Worm (Caenorhabditis elegans) whole organism, L4/young adult: ENCODE data around the gene F37B12.1.

Experiments used
- W03F9.2 ChIP-seq: fragments of 150-350 bp; optimal IDR thresholded peaks from 2 replicates; lab custom pipeline; 2014; ENCODE audit warnings: missing biosample characterization, missing genetic modification characterization
- dao-5 ChIP-seq: sonication (generic microtip); optimal IDR thresholded peaks from 2 replicates; lab custom pipeline; 2016; ENCODE audit warnings: missing genotype, missing genetic modification characterization, moderate library complexity, missing compliant biosample characterization
- him-1 ChIP-seq: sonication (generic microtip); optimal IDR thresholded peaks from 2 replicates; lab custom pipeline; 2016; ENCODE audit warnings: missing genotype, missing genetic modification reagents, missing genetic modification characterization, missing compliant biosample characterization

DNA sequence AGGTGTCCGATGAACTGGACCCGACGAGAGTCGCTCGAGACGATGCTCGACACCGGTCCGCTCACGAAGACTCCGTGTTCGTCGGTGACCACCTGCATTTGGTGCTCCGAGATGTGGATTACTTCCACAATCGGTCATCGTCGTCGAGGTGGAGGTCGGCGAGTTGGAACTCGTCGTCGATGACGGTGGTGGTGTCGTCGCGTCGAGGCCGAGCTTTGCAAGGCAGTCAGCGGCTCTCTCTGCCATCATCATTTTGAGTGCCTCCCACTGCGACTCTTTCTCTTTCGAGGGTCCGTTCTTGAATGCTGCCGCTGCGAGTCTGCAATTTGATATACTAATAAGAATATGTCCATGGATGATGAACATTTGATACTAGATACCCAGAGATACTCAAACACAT is 21.3 kb downstream of the F37B12.1 start:
- TF ChIP-seq W03F9.2 (tag; lab: Kevin White, UChicago) (no peak), him-1 (tag; lab: Kevin White, UChicago) (no peak), dao-5 (tag; lab: Kevin White, UChicago) (no peak)
